Worm (Caenorhabditis elegans) whole organism, L2 larva: Measurements from ENCODE around the gene C25G6.3.

Source experiments
- C34F6.9 ChIP-seq: fragments of 150-350 bp; optimal IDR thresholded peaks from 2 replicates; lab custom pipeline; 2014; ENCODE audit warnings: missing biosample characterization, missing genetic modification characterization
- F13H6.1 ChIP-seq: sonication (generic microtip); optimal IDR thresholded peaks from 2 replicates; lab custom pipeline; 2016; ENCODE audit warnings: missing genetic modification characterization, missing compliant biosample characterization
- Y55F3AM.14 ChIP-seq: fragments of 200-800 bp; sonication (Bioruptor generic); optimal IDR thresholded peaks from 2 replicates; lab custom pipeline; 2018; ENCODE audit warnings: mild to moderate bottlenecking, missing genetic modification characterization, missing compliant biosample characterization
- ZK546.5 ChIP-seq: sonication (generic microtip); optimal IDR thresholded peaks from 2 replicates; lab custom pipeline; 2017; ENCODE audit warnings: missing biosample characterization, missing genetic modification characterization
- alr-1 ChIP-seq: fragments of 150-350 bp; optimal IDR thresholded peaks from 2 replicates; lab custom pipeline; 2014; ENCODE audit warnings: missing biosample characterization, missing genetic modification characterization
- aly-2 ChIP-seq: fragments of 150-350 bp; optimal IDR thresholded peaks from 2 replicates; lab custom pipeline; 2014; ENCODE audit warnings: missing biosample characterization, missing genetic modification characterization
- blmp-1 ChIP-seq: sonication (generic microtip); optimal IDR thresholded peaks from 2 replicates; lab custom pipeline; 2017; ENCODE audit warnings: missing genetic modification characterization, mild to moderate bottlenecking, missing compliant biosample characterization, antibody characterized with exemption, moderate library complexity; ENCODE audit not compliant: insufficient read depth
- ceh-16 ChIP-seq: fragments of 150-350 bp; optimal IDR thresholded peaks from 2 replicates; lab custom pipeline; 2014; ENCODE audit warnings: missing biosample characterization, missing genetic modification characterization
- ceh-82 ChIP-seq: fragments of 150-350 bp; optimal IDR thresholded peaks from 2 replicates; lab custom pipeline; 2014; ENCODE audit warnings: missing biosample characterization, missing genetic modification characterization
- crh-2 ChIP-seq: sonication (generic microtip); optimal IDR thresholded peaks from 2 replicates; lab custom pipeline; 2017; ENCODE audit warnings: missing biosample characterization, missing genetic modification characterization
- dmd-4 ChIP-seq: sonication (generic microtip); optimal IDR thresholded peaks from 2 replicates; lab custom pipeline; 2017; ENCODE audit warnings: missing biosample characterization, missing genetic modification characterization
- elt-1 ChIP-seq: fragments of 150-350 bp; optimal IDR thresholded peaks from 2 replicates; lab custom pipeline; 2014; ENCODE audit warnings: missing biosample characterization, missing genetic modification characterization
- elt-3 ChIP-seq: sonication (generic microtip); optimal IDR thresholded peaks from 2 replicates; lab custom pipeline; 2017; ENCODE audit warnings: missing biosample characterization, missing genetic modification characterization
- fos-1 ChIP-seq: fragments of 150-350 bp; optimal IDR thresholded peaks from 2 replicates; lab custom pipeline; 2014; ENCODE audit warnings: missing biosample characterization, missing genetic modification characterization
- gmeb-1 ChIP-seq: fragments of 150-350 bp; optimal IDR thresholded peaks from 2 replicates; lab custom pipeline; 2014; ENCODE audit warnings: missing biosample characterization, missing genetic modification characterization
- lin-13 ChIP-seq: fragments of 150-350 bp; optimal IDR thresholded peaks from 2 replicates; lab custom pipeline; 2014; ENCODE audit warnings: missing biosample characterization, missing genetic modification reagents, missing genetic modification characterization
- lin-39 ChIP-seq: fragments of 150-350 bp; optimal IDR thresholded peaks from 2 replicates; lab custom pipeline; 2014; ENCODE audit warnings: missing biosample characterization, missing genetic modification reagents, missing genetic modification characterization
- mbf-1 ChIP-seq: sonication (generic microtip); optimal IDR thresholded peaks from 2 replicates; lab custom pipeline; 2017; ENCODE audit warnings: missing biosample characterization, missing genetic modification characterization
- nhr-10 ChIP-seq: sonication (generic microtip); optimal IDR thresholded peaks from 2 replicates; lab custom pipeline; 2017; ENCODE audit warnings: missing biosample characterization, missing genetic modification characterization
- nhr-129 ChIP-seq: fragments of 150-350 bp; optimal IDR thresholded peaks from 2 replicates; lab custom pipeline; 2014; ENCODE audit warnings: missing biosample characterization, missing genetic modification characterization
- nhr-23 ChIP-seq: fragments of 150-350 bp; optimal IDR thresholded peaks from 2 replicates; lab custom pipeline; 2014; ENCODE audit warnings: missing biosample characterization, missing genetic modification reagents, missing genetic modification characterization
- nhr-237 ChIP-seq: fragments of 150-350 bp; optimal IDR thresholded peaks from 2 replicates; lab custom pipeline; 2014; ENCODE audit warnings: missing biosample characterization, missing genetic modification characterization
- nhr-25 ChIP-seq: fragments of 150-350 bp; sonication (generic microtip); optimal IDR thresholded peaks from 3 replicates; lab custom pipeline; 2014; ENCODE audit warnings: missing biosample characterization, missing genetic modification characterization
- nhr-6 ChIP-seq: fragments of 150-350 bp; optimal IDR thresholded peaks from 2 replicates; lab custom pipeline; 2014; ENCODE audit warnings: missing biosample characterization, missing genetic modification characterization
- nhr-77 ChIP-seq: fragments of 150-350 bp; optimal IDR thresholded peaks from 2 replicates; lab custom pipeline; 2014; ENCODE audit warnings: missing biosample characterization, missing genetic modification characterization
- peb-1 ChIP-seq: fragments of 150-350 bp; optimal IDR thresholded peaks from 2 replicates; lab custom pipeline; 2014; ENCODE audit warnings: missing biosample characterization, missing genetic modification characterization
- skn-1 ChIP-seq: sonication (generic microtip); optimal IDR thresholded peaks from 2 replicates; lab custom pipeline; 2017; ENCODE audit warnings: missing biosample characterization, missing genetic modification characterization
- sma-3 ChIP-seq: sonication (generic microtip); optimal IDR thresholded peaks from 2 replicates; lab custom pipeline; 2016; ENCODE audit warnings: missing genetic modification reagents, missing genetic modification characterization, missing compliant biosample characterization
- snpc-4 ChIP-seq: fragments of 150-350 bp; optimal IDR thresholded peaks from 2 replicates; lab custom pipeline; 2014; ENCODE audit warnings: missing biosample characterization, missing genetic modification characterization
- unc-39 ChIP-seq: fragments of 150-350 bp; optimal IDR thresholded peaks from 2 replicates; lab custom pipeline; 2014; ENCODE audit warnings: missing biosample characterization, missing genetic modification characterization
- unc-62 ChIP-seq: fragments of 150-350 bp; optimal IDR thresholded peaks from 2 replicates; lab custom pipeline; 2014; ENCODE audit warnings: missing biosample characterization, missing genetic modification reagents, missing genetic modification characterization
- zag-1 ChIP-seq: fragments of 150-350 bp; optimal IDR thresholded peaks from 2 replicates; lab custom pipeline; 2014; ENCODE audit warnings: missing biosample characterization, missing genetic modification characterization
- ztf-11 ChIP-seq: sonication (generic microtip); optimal IDR thresholded peaks from 2 replicates; lab custom pipeline; 2017; ENCODE audit warnings: missing biosample characterization, missing genetic modification characterization
- ztf-4 ChIP-seq: fragments of 150-350 bp; optimal IDR thresholded peaks from 2 replicates; lab custom pipeline; 2014; ENCODE audit warnings: missing biosample characterization, missing genetic modification characterization

The C25G6.3 gene

ce11 chrX:1257668-1258067, 19.0 kb upstream of the C25G6.3 start:
- no peak for TF ChIP-seq skn-1 (tag; lab: Kevin White, UChicago)
- no peak for TF ChIP-seq ZK546.5
- no peak for TF ChIP-seq unc-39 (tag; lab: Kevin White, UChicago)
- no peak for TF ChIP-seq ceh-82
- no peak for TF ChIP-seq elt-1 (tag; lab: Kevin White, UChicago)
- no peak for TF ChIP-seq peb-1
- no peak for TF ChIP-seq elt-3 (tag; lab: Kevin White, UChicago)

ce11 chrX:1255547-1255946, 16.8 kb upstream of the C25G6.3 start, which contains the start of gene npr-11:
npr-11 (minus strand) TSS chrX:1255647.
- TF ChIP-seq ztf-11 (tag; lab: Kevin White, UChicago), result no peak
- TF ChIP-seq Y55F3AM.14 (GFP tag; lab: Kevin White, UChicago), result no peak
- TF ChIP-seq elt-1 (tag; lab: Kevin White, UChicago), result no peak
- no peak for TF ChIP-seq C34F6.9 (tag; lab: Kevin White, UChicago)

ce11 chrX:1249738-1250137, 11.0 kb upstream of the C25G6.3 start, which contains the start of gene C25G6.4:
C25G6.4 (minus strand) TSS chrX:1249838.
- TF ChIP-seq ceh-16, result no peak
- no peak for TF ChIP-seq sma-3 (GFP tag; lab: Kevin White, UChicago)
- TF ChIP-seq lin-13 (GFP tag; lab: Kevin White, UChicago), result no peak
- TF ChIP-seq unc-39 (tag; lab: Kevin White, UChicago), result no peak
- no peak for TF ChIP-seq F13H6.1 (tag; lab: Kevin White, UChicago)
- no peak for TF ChIP-seq zag-1 (tag; lab: Kevin White, UChicago)
- no peak for TF ChIP-seq nhr-10 (tag; lab: Kevin White, UChicago)
- TF ChIP-seq fos-1 (tag; lab: Kevin White, UChicago), result no peak
- no peak for TF ChIP-seq crh-2 (tag; lab: Kevin White, UChicago)
- no peak for TF ChIP-seq unc-62 (GFP tag; lab: Kevin White, UChicago)

- TF ChIP-seq blmp-1 (no peak), fos-1 (tag; lab: Kevin White, UChicago) (peak; percentile 11)
These were observed 7.0 kb upstream of the C25G6.3 start, which contains the start of gene tsp-9 for ce11 chrX:1245717-1246116. tsp-9 (plus strand) TSS chrX:1246017.

ce11 chrX:1244235-1244634, 5.5 kb upstream of the C25G6.3 start:
- peak; percentile 15 for TF ChIP-seq fos-1 (tag; lab: Kevin White, UChicago)
- TF ChIP-seq ztf-4 (tag; lab: Kevin White, UChicago), result no peak

ce11 chrX:1242763-1243162, 4.1 kb upstream of the C25G6.3 start:
- no peak for TF ChIP-seq nhr-6
- no peak for TF ChIP-seq gmeb-1
- no peak for TF ChIP-seq lin-13 (GFP tag; lab: Kevin White, UChicago)
- TF ChIP-seq elt-3 (tag; lab: Kevin White, UChicago), result no peak
- TF ChIP-seq nhr-129 (tag; lab: Kevin White, UChicago), result no peak
- no peak for TF ChIP-seq unc-39 (tag; lab: Kevin White, UChicago)
- no peak for TF ChIP-seq nhr-77
- no peak for TF ChIP-seq lin-39 (tag; lab: Kevin White, UChicago)
- TF ChIP-seq nhr-237 (tag; lab: Kevin White, UChicago), result no peak
- TF ChIP-seq alr-1, result no peak
- no peak for TF ChIP-seq nhr-23 (tag; lab: Kevin White, UChicago)
- no peak for TF ChIP-seq ztf-4 (tag; lab: Kevin White, UChicago)
- TF ChIP-seq dmd-4, result no peak
- TF ChIP-seq mbf-1 (tag; lab: Kevin White, UChicago), result no peak
- TF ChIP-seq nhr-25 (tag; lab: Kevin White, UChicago), result no peak
- TF ChIP-seq ZK546.5, result no peak
- no peak for TF ChIP-seq snpc-4 (tag; lab: Kevin White, UChicago)
- no peak for TF ChIP-seq aly-2 (tag; lab: Kevin White, UChicago)
- TF ChIP-seq unc-62 (GFP tag; lab: Kevin White, UChicago), result no peak
